Fruit fly (Drosophila melanogaster): ENCODE results near the gene dally.

- no peak for TF ChIP-seq psq (optimal IDR thresholded peaks at IDR 0.05)
- TF ChIP-seq ttk (optimal IDR thresholded peaks at IDR 0.05) = no peak
- no peak for TF ChIP-seq h (optimal IDR thresholded peaks at IDR 0.05)
- no peak for TF ChIP-seq insv (optimal IDR thresholded peaks at IDR 0.05)
- TF ChIP-seq Myc (optimal IDR thresholded peaks at IDR 0.05) = no peak
Measured at dm6 chr3L:8849817-8850216, 22.5 kb downstream of the dally start.

All from Kc167 (cell line).